Fruit fly (Drosophila melanogaster): ENCODE data around the gene Vps60.

The Vps60 gene

dm6 chr3L:17621451-17621946, at the start of gene Vps60, which contains the start of gene anchor:
Gene Vps60 (minus strand): TSS chr3L:17621625.
Gene anchor (plus strand): TSS chr3L:17621824.
- TF ChIP-seq Hr4 (GFP tag; optimal IDR thresholded peaks at IDR 0.05) (peak; percentile 55), Sox14 (GFP tag; optimal IDR thresholded peaks at IDR 0.05) (peak; percentile 87), Ets96B (tag; optimal IDR thresholded peaks at IDR 0.05) (peak; percentile 43), CG6808 (GFP tag; optimal IDR thresholded peaks at IDR 0.05) (peak; percentile 88), CG11294 (GFP tag; IDR thresholded peaks at IDR 0.05) (no peak), CG8119 (GFP tag; IDR thresholded peaks at IDR 0.05) (no peak), net (GFP tag; optimal IDR thresholded peaks at IDR 0.05) (no peak), dsx (GFP tag; optimal IDR thresholded peaks at IDR 0.05; ENCODE audit: poor library complexity, severe bottlenecking) (no peak), CG6792 (GFP tag; optimal IDR thresholded peaks at IDR 0.05) (peak; percentile 46), Eip75B (GFP tag; optimal IDR thresholded peaks at IDR 0.05) (peak; percentile 69), svp (GFP tag) (peak; percentile 71), CG1621 (tag; optimal IDR thresholded peaks at IDR 0.05) (peak; percentile 30), CG6854 (GFP tag; optimal IDR thresholded peaks at IDR 0.05) (no peak), CG34406 (GFP tag; optimal IDR thresholded peaks at IDR 0.05) (peak; percentile 36), CG3919 (GFP tag; optimal IDR thresholded peaks at IDR 0.05) (peak; percentile 62), cyc (GFP tag; optimal IDR thresholded peaks at IDR 0.05) (peak; percentile 77), topi (GFP tag; optimal IDR thresholded peaks at IDR 0.05) (peak; percentile 64), CG6276 (GFP tag; optimal IDR thresholded peaks at IDR 0.05) (peak; percentile 54), Lpt (GFP tag; optimal IDR thresholded peaks at IDR 0.05) (peak; percentile 13), CG8319 (GFP tag; optimal IDR thresholded peaks at IDR 0.05) (peak; percentile 34), Gug (GFP tag; IDR thresholded peaks at IDR 0.05) (no peak), vri (GFP tag; optimal IDR thresholded peaks at IDR 0.05) (peak; percentile 72), fd85E (GFP tag; optimal IDR thresholded peaks at IDR 0.05) (no peak), CG10669 (GFP tag; optimal IDR thresholded peaks at IDR 0.05) (peak; percentile 20), CG7368 (GFP tag; optimal IDR thresholded peaks at IDR 0.05) (peak; percentile 59), Blimp-1 (GFP tag; optimal IDR thresholded peaks at IDR 0.05) (no peak), CG11762 (GFP tag; optimal IDR thresholded peaks at IDR 0.05; ENCODE audit: insufficient read depth) (peak; percentile 0), Met (GFP tag; optimal IDR thresholded peaks at IDR 0.05) (peak; percentile 61), esn (GFP tag; optimal IDR thresholded peaks at IDR 0.05) (peak; percentile 80), Ets21C (GFP tag; optimal IDR thresholded peaks at IDR 0.05) (peak; percentile 39), pdm3 (GFP tag; optimal IDR thresholded peaks at IDR 0.05) (peak; percentile 71), Sox102F (GFP tag; optimal IDR thresholded peaks at IDR 0.05) (peak; percentile 59), Hr39 (GFP tag; optimal IDR thresholded peaks at IDR 0.05) (peak; percentile 58), CG8632 (GFP tag; optimal IDR thresholded peaks at IDR 0.05) (peak; percentile 17), salr (GFP tag; optimal IDR thresholded peaks at IDR 0.05) (peak in 1 of 2 experiments; percentile 30), Hr38 (GFP tag; optimal IDR thresholded peaks at IDR 0.05) (peak; percentile 30), CG6163 (GFP tag; IDR thresholded peaks at IDR 0.05) (0 out of 3 replicates have a peak, but pooled peaks have one; percentile 42), CG31627 (GFP tag; optimal IDR thresholded peaks at IDR 0.05) (peak; percentile 69), CG32006 (GFP tag; optimal IDR thresholded peaks at IDR 0.05) (peak; percentile 12), CG15336 (GFP tag; IDR thresholded peaks at IDR 0.05) (no peak), CG16779 (tag; optimal IDR thresholded peaks at IDR 0.05) (no peak), OdsH (GFP tag; optimal IDR thresholded peaks at IDR 0.05) (peak; percentile 58), CG11902 (GFP tag; optimal IDR thresholded peaks at IDR 0.05) (no peak), fd59A (GFP tag; optimal IDR thresholded peaks at IDR 0.05) (peak; percentile 19), dac (GFP tag; optimal IDR thresholded peaks at IDR 0.05) (no peak), Sox15 (GFP tag; optimal IDR thresholded peaks at IDR 0.05) (no peak), CG9139 (GFP tag; optimal IDR thresholded peaks at IDR 0.05) (no peak), CG3032 (tag; optimal IDR thresholded peaks at IDR 0.05) (peak; percentile 41), lz (GFP tag; optimal IDR thresholded peaks at IDR 0.05) (peak; percentile 66), acj6 (GFP tag; optimal IDR thresholded peaks at IDR 0.05) (peak; percentile 52), ss (GFP tag; optimal IDR thresholded peaks at IDR 0.05) (peak in 1 of 2 experiments; percentile 20), CG4318 (GFP tag; optimal IDR thresholded peaks at IDR 0.05) (no peak)
